Worm (Caenorhabditis elegans): ENCODE measurements around the gene shn-1.

shn-1 gene

ce11 chrII:11415672-11416071, 24.9 kb upstream of the shn-1 start, which contains the start of gene C05D12.1:
C05D12.1 (minus strand) TSS chrII:11415772.
- TF ChIP-seq lin-54 (GFP tag; optimal IDR thresholded peaks at IDR 0.05) (no peak), ztf-3 (GFP tag; optimal IDR thresholded peaks at IDR 0.05) (no peak), nhr-27 (tag; optimal IDR thresholded peaks at IDR 0.05) (no peak), F39B2.1 (GFP tag; IDR thresholded peaks at IDR 0.05) (no peak), dpl-1 (GFP tag; optimal IDR thresholded peaks at IDR 0.05) (no peak), T07F8.4 (tag; optimal IDR thresholded peaks at IDR 0.05) (no peak), bed-2 (GFP tag; IDR thresholded peaks at IDR 0.05) (no peak), hsf-1 (GFP tag; IDR thresholded peaks at IDR 0.05) (no peak), snpc-4 (GFP tag; optimal IDR thresholded peaks at IDR 0.05) (no peak), snpc-4 (tag; optimal IDR thresholded peaks at IDR 0.05) (no peak), nfyb-1 (GFP tag; IDR thresholded peaks at IDR 0.05) (no peak), F49E8.2 (tag; optimal IDR thresholded peaks at IDR 0.05; ENCODE audit: insufficient read depth) (no peak), tlf-1 (GFP tag; optimal IDR thresholded peaks at IDR 0.05) (no peak), ceh-79 (tag; optimal IDR thresholded peaks at IDR 0.05) (no peak), snpc-3.4 (tag; optimal IDR thresholded peaks at IDR 0.05) (no peak), nhr-90 (tag; optimal IDR thresholded peaks at IDR 0.05) (no peak), attf-5 (GFP tag; optimal IDR thresholded peaks at IDR 0.05) (no peak), fkh-3 (tag; optimal IDR thresholded peaks at IDR 0.05) (no peak)

- TF ChIP-seq B0019.2 (GFP tag; conservative IDR thresholded peaks at IDR 0.05) (no peak), K11D2.4 (GFP tag; IDR thresholded peaks at IDR 0.05) (no peak), F49E8.2 (tag; optimal IDR thresholded peaks at IDR 0.05; ENCODE audit: insufficient read depth) (no peak), sea-2 (GFP tag; IDR thresholded peaks at IDR 0.05) (no peak), ztf-26 (tag; optimal IDR thresholded peaks at IDR 0.05) (no peak), snpc-4 (GFP tag; optimal IDR thresholded peaks at IDR 0.05) (no peak), snpc-4 (tag; optimal IDR thresholded peaks at IDR 0.05) (no peak), attf-5 (GFP tag; optimal IDR thresholded peaks at IDR 0.05) (no peak), egl-18 (GFP tag; IDR thresholded peaks at IDR 0.05) (no peak), hmg-1.2 (GFP tag; IDR thresholded peaks at IDR 0.05) (no peak)
Observed at ce11 chrII:11409678-11410133, 18.9 kb upstream of the shn-1 start, which contains the start of gene C05D12.7. C05D12.7 (plus strand) TSS chrII:11410083.

- TF ChIP-seq ZK185.1 (tag; optimal IDR thresholded peaks at IDR 0.05; ENCODE audit: poor library complexity, severe bottlenecking) (no peak), ceh-40 (GFP tag; IDR thresholded peaks at IDR 0.05) (no peak), ekl-4 (GFP tag; IDR thresholded peaks at IDR 0.05) (no peak)
Observed at ce11 chrII:11400386-11400785, 9.6 kb upstream of the shn-1 start.

ce11 chrII:11398787-11399186, 8.0 kb upstream of the shn-1 start:
- TF ChIP-seq zfh-2 (GFP tag; conservative IDR thresholded peaks at IDR 0.05) (peak; percentile 60), gei-17 (GFP tag; optimal IDR thresholded peaks at IDR 0.05) (no peak), F39B2.1 (GFP tag; IDR thresholded peaks at IDR 0.05) (no peak), egrh-3 (GFP tag; IDR thresholded peaks at IDR 0.05) (no peak)

ce11 chrII:11396217-11396616, 5.5 kb upstream of the shn-1 start:
- TF ChIP-seq attf-3 (GFP tag; conservative IDR thresholded peaks at IDR 0.05): 0 out of 2 replicates have a peak, but pooled peaks have one; percentile 25
- TF ChIP-seq pha-4 (tag; optimal IDR thresholded peaks at IDR 0.05): no peak
- TF ChIP-seq lsl-1 (GFP tag; optimal IDR thresholded peaks at IDR 0.05): no peak
- TF ChIP-seq ztf-18 (tag; optimal IDR thresholded peaks at IDR 0.05): no peak
- no peak for TF ChIP-seq F10E7.11 (tag; optimal IDR thresholded peaks at IDR 0.05)

Data from whole organism, young adult.